Fruit fly (Drosophila melanogaster): ENCODE measurements around the gene CG13887.

Gene CG13887

dm6 chr3L:818438-819138 is 19.1 kb upstream of the CG13887 start (continued):
- TF ChIP-seq CG1024 (GFP tag; IDR thresholded peaks at IDR 0.05): no peak
- TF ChIP-seq jumu (GFP tag; optimal IDR thresholded peaks at IDR 0.05): no peak
- no peak for TF ChIP-seq toy (GFP tag; IDR thresholded peaks at IDR 0.05)
- TF ChIP-seq CG2116 (GFP tag; optimal IDR thresholded peaks at IDR 0.05): no peak
- TF ChIP-seq sug (tag; optimal IDR thresholded peaks at IDR 0.05): no peak
- no peak for TF ChIP-seq sqz (GFP tag; optimal IDR thresholded peaks at IDR 0.05)
- no peak for TF ChIP-seq CG18476 (GFP tag; optimal IDR thresholded peaks at IDR 0.05)
- TF ChIP-seq CG17359 (tag; optimal IDR thresholded peaks at IDR 0.05): peak; percentile 34
- TF ChIP-seq GATAe (GFP tag; conservative IDR thresholded peaks at IDR 0.05): no peak
- TF ChIP-seq Lim3 (GFP tag; IDR thresholded peaks at IDR 0.05): no peak
- no peak for TF ChIP-seq Dfd (GFP tag; optimal IDR thresholded peaks at IDR 0.05)
- TF ChIP-seq ewg (GFP tag; optimal IDR thresholded peaks at IDR 0.05): peak; percentile 15
- TF ChIP-seq insv (GFP tag; optimal IDR thresholded peaks at IDR 0.05): no peak
- no peak for TF ChIP-seq slp2 (GFP tag; optimal IDR thresholded peaks at IDR 0.05)
- TF ChIP-seq CG12744 (GFP tag; optimal IDR thresholded peaks at IDR 0.05): no peak
- no peak for TF ChIP-seq CG8281 (tag; optimal IDR thresholded peaks at IDR 0.05)
- peak; percentile 37 for TF ChIP-seq CoRest (tag; optimal IDR thresholded peaks at IDR 0.05)
- 0 out of 2 replicates have a peak, but pooled peaks have one; percentile 26 for TF ChIP-seq HLH3B (GFP tag; IDR thresholded peaks at IDR 0.05)
- TF ChIP-seq cas (GFP tag; IDR thresholded peaks at IDR 0.05): no peak
- TF ChIP-seq p53 (GFP tag; optimal IDR thresholded peaks at IDR 0.05): no peak
- no peak for TF ChIP-seq pho (GFP tag; optimal IDR thresholded peaks at IDR 0.05)
- peak; percentile 10 for TF ChIP-seq Camta (GFP tag; optimal IDR thresholded peaks at IDR 0.05)
- TF ChIP-seq CG10274 (GFP tag; optimal IDR thresholded peaks at IDR 0.05): no peak
- TF ChIP-seq Nf-YB (GFP tag; optimal IDR thresholded peaks at IDR 0.05): no peak
- TF ChIP-seq Hmr (GFP tag; optimal IDR thresholded peaks at IDR 0.05): no peak
- no peak for TF ChIP-seq CG15073 (GFP tag; optimal IDR thresholded peaks at IDR 0.05)
- peak in 1 of 2 experiments; percentile 1 for TF ChIP-seq dpn (GFP tag; optimal IDR thresholded peaks at IDR 0.05)
- TF ChIP-seq tin (GFP tag; optimal IDR thresholded peaks at IDR 0.05): no peak
- no peak for TF ChIP-seq CG12391 (tag; optimal IDR thresholded peaks at IDR 0.05)
- peak; percentile 60 for TF ChIP-seq Sox102F (GFP tag; optimal IDR thresholded peaks at IDR 0.05)
- no peak for TF ChIP-seq Jarid2 (GFP tag; optimal IDR thresholded peaks at IDR 0.05)
- no peak for TF ChIP-seq Gsc (GFP tag; IDR thresholded peaks at IDR 0.05)
- no peak; the same call in 2 of the 3 replicates for TF ChIP-seq CG7357 (GFP tag; IDR thresholded peaks at IDR 0.05)
- TF ChIP-seq nom (GFP tag; optimal IDR thresholded peaks at IDR 0.05): no peak
- no peak for TF ChIP-seq CG7928 (GFP tag; optimal IDR thresholded peaks at IDR 0.05)
- TF ChIP-seq CG10366 (GFP tag; IDR thresholded peaks at IDR 0.05): no peak
- TF ChIP-seq CG34422 (GFP tag; IDR thresholded peaks at IDR 0.05): 0 out of 3 replicates have a peak, but pooled peaks have one; percentile 44
- no peak for TF ChIP-seq Antp (GFP tag; optimal IDR thresholded peaks at IDR 0.05)
- TF ChIP-seq CG1603 (tag; optimal IDR thresholded peaks at IDR 0.05): peak; percentile 34
- TF ChIP-seq CG30020 (tag; optimal IDR thresholded peaks at IDR 0.05): no peak
- no peak for TF ChIP-seq CG10321 (GFP tag; IDR thresholded peaks at IDR 0.05)
- no peak for TF ChIP-seq CG7271 (tag; optimal IDR thresholded peaks at IDR 0.05)
- TF ChIP-seq CG13894 (tag; optimal IDR thresholded peaks at IDR 0.05): no peak
- no peak for TF ChIP-seq sob (GFP tag; IDR thresholded peaks at IDR 0.05)
- TF ChIP-seq gce (GFP tag; IDR thresholded peaks at IDR 0.05): no peak
- TF ChIP-seq Dek (tag; optimal IDR thresholded peaks at IDR 0.05): no peak
- TF ChIP-seq sens (GFP tag): peak; percentile 80
- no peak for TF ChIP-seq Chrac-16 (GFP tag; optimal IDR thresholded peaks at IDR 0.05)
- TF ChIP-seq lab (GFP tag; optimal IDR thresholded peaks at IDR 0.05): no peak
- no peak for TF ChIP-seq Sry-β (GFP tag; optimal IDR thresholded peaks at IDR 0.05)
